Worm (Caenorhabditis elegans) whole organism, L4/young adult: Measurements from ENCODE around the gene trpp-6.

Experiments used
- dao-5 ChIP-seq: sonication (generic microtip); optimal IDR thresholded peaks from 2 replicates; lab custom pipeline; 2016; ENCODE audit warnings: missing genotype, missing genetic modification characterization, moderate library complexity, missing compliant biosample characterization
- him-1 ChIP-seq: sonication (generic microtip); optimal IDR thresholded peaks from 2 replicates; lab custom pipeline; 2016; ENCODE audit warnings: missing genotype, missing genetic modification reagents, missing genetic modification characterization, missing compliant biosample characterization

- no peak for TF ChIP-seq him-1 (tag; lab: Kevin White, UChicago)
- TF ChIP-seq dao-5 (tag; lab: Kevin White, UChicago), result no peak
Measured at ce11 chrV:10023062-10023536, 31.4 kb downstream of the trpp-6 start.
